Worm (Caenorhabditis elegans): Measurements from ENCODE around the gene C36A4.11.

The C36A4.11 gene

DNA sequence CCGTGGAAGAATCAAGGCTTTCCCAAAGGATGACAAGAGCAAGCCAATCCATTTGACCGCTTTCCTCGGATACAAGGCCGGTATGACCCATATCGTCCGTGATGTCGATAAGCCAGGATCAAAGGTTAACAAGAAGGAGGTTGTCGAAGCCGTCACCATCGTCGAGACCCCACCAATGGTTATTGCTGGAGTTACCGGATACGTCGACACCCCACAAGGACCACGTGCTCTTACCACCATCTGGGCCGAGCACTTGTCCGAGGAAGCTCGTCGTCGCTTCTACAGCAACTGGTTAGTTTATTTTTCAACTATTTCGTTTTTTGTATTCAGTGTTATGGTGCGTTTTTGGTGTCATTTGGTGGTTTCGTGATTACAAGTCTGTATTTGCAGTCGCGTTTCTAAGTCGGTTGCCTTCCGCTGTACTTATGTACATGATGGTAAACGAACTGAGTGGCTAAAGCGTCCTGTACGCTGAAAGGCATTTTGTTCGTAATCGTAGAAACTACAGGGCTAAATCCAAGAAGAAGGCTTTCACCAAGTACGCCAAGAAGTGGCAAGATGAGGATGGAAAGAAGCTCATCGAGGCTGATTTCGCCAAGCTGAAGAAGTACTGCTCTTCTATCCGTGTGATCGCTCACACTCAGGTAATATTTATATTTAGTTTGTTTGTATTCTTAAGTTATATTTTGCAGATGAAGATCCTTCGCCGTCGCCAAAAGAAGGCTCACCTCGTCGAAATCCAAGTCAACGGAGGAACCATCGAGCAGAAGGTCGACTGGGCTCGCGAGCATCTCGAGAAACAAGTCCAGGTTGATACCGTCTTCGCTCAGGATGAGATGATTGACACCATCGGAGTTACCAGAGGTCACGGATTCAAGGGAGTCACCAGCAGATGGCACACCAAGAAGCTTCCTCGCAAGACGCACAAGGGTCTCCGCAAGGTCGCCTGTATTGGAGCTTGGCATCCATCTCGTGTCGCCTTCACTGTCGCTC lies 27.9 kb downstream of the C36A4.11 start:
- no peak for TF ChIP-seq mdl-1 (tag; optimal IDR thresholded peaks at IDR 0.05)

DNA sequence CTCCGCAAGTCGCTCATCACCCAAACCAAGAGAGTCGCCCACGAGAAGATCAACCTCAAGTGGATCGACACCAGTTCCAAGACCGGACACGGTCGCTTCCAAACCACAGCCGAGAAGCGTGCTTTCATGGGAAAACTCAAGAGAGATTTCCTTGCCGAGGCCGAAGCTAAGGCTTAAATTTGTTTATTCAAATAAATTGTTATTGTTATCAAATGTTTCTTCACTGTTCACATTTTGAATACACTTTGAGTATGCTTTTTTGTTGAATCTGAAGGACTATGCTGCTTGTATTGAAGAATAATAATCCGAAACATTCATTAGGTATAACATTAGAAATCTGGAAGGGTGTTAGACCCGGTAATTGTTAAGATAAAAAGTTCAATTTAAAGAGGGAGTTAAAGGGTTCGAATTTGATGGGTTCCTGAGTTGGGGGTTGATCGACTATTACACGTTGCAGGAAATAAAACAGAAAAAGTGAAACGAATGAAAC lies 29.0 kb downstream of the C36A4.11 start:
- TF ChIP-seq skn-1 (tag; optimal IDR thresholded peaks at IDR 0.05) (no peak), aly-2 (tag; optimal IDR thresholded peaks at IDR 0.05) (peak; percentile 75), nhr-23 (tag; optimal IDR thresholded peaks at IDR 0.05) (peak; percentile 44), snpc-4 (tag; optimal IDR thresholded peaks at IDR 0.05) (no peak), ceh-82 (tag; optimal IDR thresholded peaks at IDR 0.05) (peak; percentile 60), ceh-28 (tag; optimal IDR thresholded peaks at IDR 0.05) (peak; percentile 45), nhr-77 (tag; optimal IDR thresholded peaks at IDR 0.05) (peak; percentile 74), nhr-12 (tag; optimal IDR thresholded peaks at IDR 0.05) (no peak), fkh-2 (tag; optimal IDR thresholded peaks at IDR 0.05) (no peak), nhr-76 (tag; optimal IDR thresholded peaks at IDR 0.05) (no peak), mml-1 (tag; optimal IDR thresholded peaks at IDR 0.05) (no peak), lsy-12 (tag; optimal IDR thresholded peaks at IDR 0.05) (peak; percentile 17), hmg-11 (tag; optimal IDR thresholded peaks at IDR 0.05) (no peak), R02D3.7 (tag; optimal IDR thresholded peaks at IDR 0.05) (peak; percentile 45), elt-1 (tag; optimal IDR thresholded peaks at IDR 0.05) (no peak), nhr-25 (tag; optimal IDR thresholded peaks at IDR 0.05) (peak; percentile 52), elt-2 (tag; optimal IDR thresholded peaks at IDR 0.05) (peak; percentile 17)

DNA sequence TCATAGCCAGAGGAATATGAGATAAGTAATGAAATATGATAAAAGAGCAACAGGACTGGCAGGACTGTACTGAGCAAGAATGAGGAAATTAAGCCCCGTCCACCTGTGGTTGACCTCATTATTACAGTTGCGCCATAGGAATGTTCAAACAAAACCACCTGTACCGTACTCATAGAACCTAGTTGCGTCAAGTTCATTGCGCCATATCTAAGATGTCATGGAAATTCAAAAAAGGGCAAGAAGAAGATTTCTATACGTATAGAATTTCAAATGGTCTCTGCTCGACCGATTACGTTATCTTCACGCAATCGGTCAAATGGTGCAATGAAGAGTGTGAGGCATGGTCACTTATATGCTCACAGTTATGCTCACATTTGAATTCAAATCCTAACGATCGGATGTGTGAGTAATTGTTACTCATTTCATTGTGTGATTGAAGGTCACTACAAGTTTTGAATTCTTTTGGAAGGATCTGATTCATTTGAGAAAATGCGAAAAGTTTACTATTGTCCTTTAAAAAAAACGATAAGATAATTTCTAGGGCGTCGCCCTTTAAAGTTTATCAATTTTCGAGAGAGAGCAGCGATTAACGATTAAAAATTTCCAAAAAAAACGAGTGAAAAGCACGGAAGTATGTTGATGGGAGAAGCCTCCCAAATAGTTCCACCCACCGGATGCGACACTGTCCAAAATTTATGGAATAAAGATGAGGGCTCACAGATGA lies 31.5 kb downstream of the C36A4.11 start:
- TF ChIP-seq pqm-1 (tag; optimal IDR thresholded peaks at IDR 0.05) = peak; percentile 13
- TF ChIP-seq skn-1 (tag; optimal IDR thresholded peaks at IDR 0.05) = no peak
- peak; percentile 34 for TF ChIP-seq elt-2 (tag; optimal IDR thresholded peaks at IDR 0.05)

DNA sequence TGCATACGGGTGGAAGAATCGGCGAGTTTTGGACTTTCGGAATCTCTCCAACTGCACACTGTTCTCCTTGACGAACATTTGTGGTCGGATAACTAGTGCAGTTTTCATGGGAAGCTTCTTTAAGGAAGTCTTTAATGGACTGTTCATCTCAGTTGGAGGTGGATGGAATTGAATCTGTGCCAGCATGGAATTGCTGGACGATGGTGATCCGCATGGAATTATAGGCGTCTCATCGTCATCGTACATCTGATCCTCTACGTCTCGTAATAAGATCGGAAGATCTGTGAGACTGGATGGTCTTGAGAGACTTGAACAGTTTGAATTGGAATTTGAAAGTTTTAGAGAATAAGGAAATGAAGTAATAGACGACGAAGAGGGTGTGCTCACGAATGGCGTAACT lies 32.6 kb downstream of the C36A4.11 start:
- TF ChIP-seq lin-39 (tag; optimal IDR thresholded peaks at IDR 0.05) = no peak
- no peak for TF ChIP-seq hmg-11 (tag; optimal IDR thresholded peaks at IDR 0.05)
- TF ChIP-seq fkh-2 (tag; optimal IDR thresholded peaks at IDR 0.05) = no peak

- TF ChIP-seq tbx-2 (tag; optimal IDR thresholded peaks at IDR 0.05) (no peak), nhr-28 (tag; optimal IDR thresholded peaks at IDR 0.05) (no peak), ceh-9 (tag; optimal IDR thresholded peaks at IDR 0.05) (no peak), elt-2 (tag; optimal IDR thresholded peaks at IDR 0.05) (peak; percentile 52), eor-1 (tag; optimal IDR thresholded peaks at IDR 0.05) (no peak), ama-1 (optimal IDR thresholded peaks at IDR 0.05) (no peak), nhr-11 (tag; optimal IDR thresholded peaks at IDR 0.05) (no peak), pqm-1 (tag; optimal IDR thresholded peaks at IDR 0.05) (peak; percentile 25), lin-15B (tag; optimal IDR thresholded peaks at IDR 0.05) (no peak), aly-2 (tag; optimal IDR thresholded peaks at IDR 0.05) (no peak), fos-1 (tag; optimal IDR thresholded peaks at IDR 0.05) (no peak), zag-1 (tag; optimal IDR thresholded peaks at IDR 0.05) (no peak), nhr-25 (tag; optimal IDR thresholded peaks at IDR 0.05) (peak; percentile 39), ztf-4 (tag; optimal IDR thresholded peaks at IDR 0.05) (no peak), nhr-76 (tag; optimal IDR thresholded peaks at IDR 0.05) (no peak), pha-4 (tag; optimal IDR thresholded peaks at IDR 0.05) (peak; percentile 83)
Observed at ce11 chrIII:3873424-3873823, 33.0 kb downstream of the C36A4.11 start.

ce11 chrIII:3874492-3874891 lies 34.1 kb downstream of the C36A4.11 start:
- TF ChIP-seq nhr-25 (tag; optimal IDR thresholded peaks at IDR 0.05) (peak; percentile 69), nhr-28 (tag; optimal IDR thresholded peaks at IDR 0.05) (no peak), R02D3.7 (tag; optimal IDR thresholded peaks at IDR 0.05) (no peak), ztf-11 (tag; optimal IDR thresholded peaks at IDR 0.05) (no peak)
